Worm (Caenorhabditis elegans): ENCODE measurements around the gene srxa-8.

srxa-8 gene

ce11 chrX:13308745-13309144, at the start of gene srxa-8:
Gene srxa-8, minus strand, starts transcription at chrX:13308845.
- TF ChIP-seq C34B4.2 (tag; optimal IDR thresholded peaks at IDR 0.05) (no peak), ztf-4 (tag; optimal IDR thresholded peaks at IDR 0.05) (no peak), unc-98 (GFP tag; IDR thresholded peaks at IDR 0.05) (no peak), ztf-11 (tag; optimal IDR thresholded peaks at IDR 0.05) (no peak), ceh-63 (GFP tag; optimal IDR thresholded peaks at IDR 0.05) (no peak), pag-3 (tag; optimal IDR thresholded peaks at IDR 0.05; ENCODE audit: borderline replicate concordance, insufficient read depth) (no peak), lin-14 (GFP tag; optimal IDR thresholded peaks at IDR 0.05) (no peak), rnt-1 (tag; optimal IDR thresholded peaks at IDR 0.05) (no peak), zag-1 (tag; optimal IDR thresholded peaks at IDR 0.05) (no peak), pax-3 (tag; optimal IDR thresholded peaks at IDR 0.05) (no peak), swsn-7 (tag; optimal IDR thresholded peaks at IDR 0.05) (no peak), lin-35 (GFP tag; optimal IDR thresholded peaks at IDR 0.05) (no peak), mef-2 (tag; optimal IDR thresholded peaks at IDR 0.05) (no peak)

- TF ChIP-seq nhr-12 (tag; optimal IDR thresholded peaks at IDR 0.05): no peak
- TF ChIP-seq swsn-7 (tag; optimal IDR thresholded peaks at IDR 0.05): no peak
- peak; percentile 42 for TF ChIP-seq nhr-20 (tag; optimal IDR thresholded peaks at IDR 0.05)
- TF ChIP-seq sptf-1 (tag; optimal IDR thresholded peaks at IDR 0.05): no peak
- TF ChIP-seq blmp-1 (tag; optimal IDR thresholded peaks at IDR 0.05): peak; percentile 84
- TF ChIP-seq hlh-17 (GFP tag; optimal IDR thresholded peaks at IDR 0.05; ENCODE audit: borderline replicate concordance): no peak
- peak; percentile 56 for TF ChIP-seq nhr-85 (tag)
- TF ChIP-seq nhr-28 (tag; optimal IDR thresholded peaks at IDR 0.05): no peak
- TF ChIP-seq nhr-71 (tag; optimal IDR thresholded peaks at IDR 0.05): peak; percentile 20
- peak; percentile 33 for TF ChIP-seq nhr-19 (GFP tag; conservative IDR thresholded peaks at IDR 0.05)
- peak; percentile 33 for TF ChIP-seq snu-23 (GFP tag; optimal IDR thresholded peaks at IDR 0.05)
- no peak for TF ChIP-seq rnt-1 (tag; optimal IDR thresholded peaks at IDR 0.05)
Observed at ce11 chrX:13357673-13358072, 49.0 kb upstream of the srxa-8 start.

ce11 chrX:13356469-13356868, 47.8 kb upstream of the srxa-8 start:
- TF ChIP-seq mef-2 (tag; optimal IDR thresholded peaks at IDR 0.05) (peak; percentile 45), unc-30 (tag; optimal IDR thresholded peaks at IDR 0.05) (no peak), C16A3.4 (tag; optimal IDR thresholded peaks at IDR 0.05) (peak; percentile 23), nhr-20 (tag; optimal IDR thresholded peaks at IDR 0.05) (peak; percentile 95), nhr-11 (tag; optimal IDR thresholded peaks at IDR 0.05) (peak; percentile 20), ceh-82 (tag; optimal IDR thresholded peaks at IDR 0.05) (peak in 1 of 3 experiments; percentile 4), ces-1 (GFP tag; optimal IDR thresholded peaks at IDR 0.05) (no peak), hlh-17 (GFP tag; optimal IDR thresholded peaks at IDR 0.05; ENCODE audit: borderline replicate concordance) (no peak), nhr-71 (tag; optimal IDR thresholded peaks at IDR 0.05) (peak; percentile 93), lin-13 (GFP tag; optimal IDR thresholded peaks at IDR 0.05) (peak; percentile 38), rnt-1 (tag; optimal IDR thresholded peaks at IDR 0.05) (peak; percentile 69), blmp-1 (tag; optimal IDR thresholded peaks at IDR 0.05) (peak; percentile 92), C34B4.2 (tag; optimal IDR thresholded peaks at IDR 0.05) (no peak), lin-14 (GFP tag; optimal IDR thresholded peaks at IDR 0.05) (peak; percentile 94), lin-35 (GFP tag; optimal IDR thresholded peaks at IDR 0.05) (peak in 1 of 2 experiments; percentile 79), nhr-12 (tag; optimal IDR thresholded peaks at IDR 0.05) (no peak), pag-3 (tag; optimal IDR thresholded peaks at IDR 0.05; ENCODE audit: borderline replicate concordance, insufficient read depth) (peak; percentile 39), swsn-7 (tag; optimal IDR thresholded peaks at IDR 0.05) (peak; percentile 18), nhr-84 (tag; optimal IDR thresholded peaks at IDR 0.05) (no peak), ceh-63 (GFP tag; optimal IDR thresholded peaks at IDR 0.05) (no peak), nhr-47 (tag; optimal IDR thresholded peaks at IDR 0.05) (peak; percentile 61), snu-23 (GFP tag; optimal IDR thresholded peaks at IDR 0.05) (peak; percentile 80), nhr-77 (tag; optimal IDR thresholded peaks at IDR 0.05) (peak; percentile 38), sox-4 (tag; optimal IDR thresholded peaks at IDR 0.05) (peak; percentile 7), lsy-2 (tag; optimal IDR thresholded peaks at IDR 0.05) (peak; percentile 18 to 50), jun-1 (tag; optimal IDR thresholded peaks at IDR 0.05) (peak; percentile 72), nhr-85 (tag) (peak; percentile 99), elt-3 (tag; optimal IDR thresholded peaks at IDR 0.05) (peak in 4 of 6 experiments; percentile 2 to 91 (median 64)), efl-3 (GFP tag; optimal IDR thresholded peaks at IDR 0.05) (no peak), nhr-19 (GFP tag; conservative IDR thresholded peaks at IDR 0.05) (peak; percentile 91), irx-1 (tag; optimal IDR thresholded peaks at IDR 0.05) (peak; percentile 10), mep-1 (tag; optimal IDR thresholded peaks at IDR 0.05) (peak; percentile 62), nhr-90 (tag; optimal IDR thresholded peaks at IDR 0.05; ENCODE audit: poor library complexity) (peak; percentile 75), egl-27 (tag; optimal IDR thresholded peaks at IDR 0.05) (peak; percentile 47 to 68), skn-1 (tag; optimal IDR thresholded peaks at IDR 0.05) (peak; percentile 23), lin-39 (tag; optimal IDR thresholded peaks at IDR 0.05) (peak; percentile 58), nhr-237 (tag; optimal IDR thresholded peaks at IDR 0.05) (no peak), tlp-1 (tag; optimal IDR thresholded peaks at IDR 0.05) (no peak), grh-1 (GFP tag; IDR thresholded peaks at IDR 0.05) (peak; percentile 71), sptf-1 (tag; optimal IDR thresholded peaks at IDR 0.05) (no peak)
